Worm (Caenorhabditis elegans) whole organism, L4/young adult: Measurements from ENCODE around the gene chch-3.

Experiments used
- W03F9.2 ChIP-seq: fragments of 150-350 bp; optimal IDR thresholded peaks from 2 replicates; lab custom pipeline; 2014; ENCODE audit warnings: missing biosample characterization, missing genetic modification characterization
- dao-5 ChIP-seq: sonication (generic microtip); optimal IDR thresholded peaks from 2 replicates; lab custom pipeline; 2016; ENCODE audit warnings: missing genotype, missing genetic modification characterization, moderate library complexity, missing compliant biosample characterization
- him-1 ChIP-seq: sonication (generic microtip); optimal IDR thresholded peaks from 2 replicates; lab custom pipeline; 2016; ENCODE audit warnings: missing genotype, missing genetic modification reagents, missing genetic modification characterization, missing compliant biosample characterization

ce11 chrII:9433609-9434008 lies 16.8 kb downstream of the chch-3 start, which contains the start of gene kin-15:
- TF ChIP-seq him-1 (tag; lab: Kevin White, UChicago) (no peak), W03F9.2 (tag; lab: Kevin White, UChicago) (no peak), dao-5 (tag; lab: Kevin White, UChicago) (no peak)
